Worm (Caenorhabditis elegans) whole organism, L3 larva: Measurements from ENCODE around the gene rsa-2.

Source experiments
- R02D3.7 ChIP-seq: fragments of 150-350 bp; optimal IDR thresholded peaks from 2 replicates; lab custom pipeline; 2014; ENCODE audit warnings: missing biosample characterization, missing genetic modification characterization
- aly-2 ChIP-seq: fragments of 150-350 bp; optimal IDR thresholded peaks from 2 replicates; lab custom pipeline; 2014; ENCODE audit warnings: missing biosample characterization, missing genetic modification characterization
- ama-1 ChIP-seq: fragments of 150-350 bp; optimal IDR thresholded peaks from 2 replicates; lab custom pipeline; 2018
- lin-39 ChIP-seq: fragments of 150-350 bp; optimal IDR thresholded peaks from 2 replicates; lab custom pipeline; 2018; ENCODE audit warnings: missing biosample characterization, missing genetic modification reagents, missing genetic modification characterization
- nhr-77 ChIP-seq: fragments of 150-350 bp; optimal IDR thresholded peaks from 2 replicates; lab custom pipeline; 2014; ENCODE audit warnings: missing biosample characterization, missing genetic modification characterization
- unc-39 ChIP-seq: sonication (generic microtip); optimal IDR thresholded peaks from 4 replicates; lab custom pipeline; 2017; ENCODE audit warnings: missing biosample characterization, missing genetic modification characterization
- ztf-11 ChIP-seq: fragments of 150-350 bp; optimal IDR thresholded peaks from 2 replicates; lab custom pipeline; 2014; ENCODE audit warnings: missing biosample characterization, missing genetic modification characterization

- TF ChIP-seq unc-39 (no peak), ama-1 (no peak), ztf-11 (tag; lab: Kevin White, UChicago) (no peak), R02D3.7 (tag; lab: Kevin White, UChicago) (no peak), nhr-77 (tag; lab: Kevin White, UChicago) (no peak), lin-39 (tag; lab: Kevin White, UChicago) (no peak), aly-2 (tag; lab: Kevin White, UChicago) (no peak)
Observed at ce11 chrIII:11069265-11069664, 6.0 kb downstream of the rsa-2 start.
